Worm (Caenorhabditis elegans) whole organism, L1 larva: ENCODE data around the gene crn-7.

Source experiments
- ces-1 ChIP-seq: fragments of 150-350 bp; optimal IDR thresholded peaks from 2 replicates; lab custom pipeline; 2014; ENCODE audit warnings: missing biosample characterization, missing genetic modification reagents, missing genetic modification characterization
- egl-27 ChIP-seq, 2 experiments: fragments of 150-350 bp in 1 of 2; sonication (generic microtip); optimal IDR thresholded peaks; 3 replicates each; lab custom pipeline; 2017 to 2018; ENCODE audit warnings: missing biosample characterization in 2 of 2, missing genetic modification characterization in 2 of 2, missing genetic modification reagents in 2 of 2
- hlh-17 ChIP-seq: fragments of 200-800 bp; sonication (Bioruptor generic); optimal IDR thresholded peaks from 2 replicates; lab custom pipeline; 2018; ENCODE audit warnings: missing genetic modification characterization, mild to moderate bottlenecking, missing compliant biosample characterization, moderate library complexity, borderline replicate concordance
- lsy-2 ChIP-seq, 2 experiments: fragments of 150-350 bp; optimal IDR thresholded peaks; 2 replicates each; lab custom pipeline; 2014; ENCODE audit warnings: missing biosample characterization in 2 of 2, missing genetic modification characterization in 2 of 2
- mep-1 ChIP-seq: fragments of 150-350 bp; optimal IDR thresholded peaks from 2 replicates; lab custom pipeline; 2014; ENCODE audit warnings: missing biosample characterization, missing genetic modification characterization
- nhr-11 ChIP-seq: fragments of 150-350 bp; optimal IDR thresholded peaks from 2 replicates; lab custom pipeline; 2014; ENCODE audit warnings: missing biosample characterization, missing genetic modification characterization
- nhr-28 ChIP-seq: fragments of 150-350 bp; optimal IDR thresholded peaks from 2 replicates; lab custom pipeline; 2014; ENCODE audit warnings: missing biosample characterization, missing genetic modification characterization
- nhr-90 ChIP-seq: sonication (generic microtip); optimal IDR thresholded peaks from 2 replicates; lab custom pipeline; 2016; ENCODE audit warnings: mild to moderate bottlenecking, missing genetic modification characterization, missing compliant biosample characterization; ENCODE audit not compliant: poor library complexity
- pag-3 ChIP-seq: sonication (generic microtip); optimal IDR thresholded peaks from 2 replicates; lab custom pipeline; 2017; ENCODE audit warnings: missing genetic modification characterization, mild to moderate bottlenecking, missing compliant biosample characterization, antibody characterized with exemption, borderline replicate concordance; ENCODE audit not compliant: insufficient read depth
- rnt-1 ChIP-seq: sonication (generic microtip); optimal IDR thresholded peaks from 2 replicates; lab custom pipeline; 2016; ENCODE audit warnings: mild to moderate bottlenecking, missing genetic modification characterization, moderate library complexity, missing compliant biosample characterization
- unc-86 ChIP-seq: sonication (generic microtip); optimal IDR thresholded peaks from 2 replicates; lab custom pipeline; 2016; ENCODE audit warnings: missing genetic modification characterization, missing compliant biosample characterization

DNA sequence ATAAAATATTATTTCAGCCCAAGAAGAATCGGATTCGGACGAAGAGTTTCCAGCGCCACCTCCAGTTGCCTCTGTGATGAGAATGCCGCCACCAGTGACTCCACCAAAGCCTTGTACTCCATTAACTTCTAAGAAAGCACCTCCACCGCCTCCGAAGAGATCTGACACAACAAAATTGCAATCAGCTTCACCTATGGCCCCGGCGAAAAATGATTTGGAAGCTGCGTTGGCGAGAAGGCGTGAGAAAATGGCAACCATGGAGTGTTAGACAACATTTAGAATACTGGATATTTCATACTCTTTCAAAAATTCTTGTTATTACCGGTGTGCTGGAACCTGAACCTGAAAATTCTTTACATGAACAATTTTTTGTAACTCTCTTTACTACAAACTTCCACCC is 37.0 kb downstream of the crn-7 start:
- TF ChIP-seq ces-1 (GFP tag; lab: Kevin White, UChicago), result no peak
- TF ChIP-seq lsy-2 (tag; optimal IDR thresholded peaks at IDR 0.05; lab: Kevin White, UChicago), result no peak
- TF ChIP-seq egl-27 (tag; optimal IDR thresholded peaks at IDR 0.05; lab: Kevin White, UChicago), result no peak
- TF ChIP-seq mep-1, result no peak
- no peak for TF ChIP-seq unc-86 (tag; lab: Kevin White, UChicago)
- TF ChIP-seq pag-3, result no peak
- TF ChIP-seq nhr-11 (tag; lab: Kevin White, UChicago), result no peak
- no peak for TF ChIP-seq nhr-28 (tag; lab: Kevin White, UChicago)
- TF ChIP-seq rnt-1 (tag; lab: Kevin White, UChicago), result no peak
- no peak for TF ChIP-seq nhr-90 (tag; lab: Kevin White, UChicago)
- no peak for TF ChIP-seq hlh-17 (GFP tag; lab: Kevin White, UChicago)
